Fruit fly (Drosophila melanogaster) whole organism, embryonic: Measurements from ENCODE around the gene fz4.

Experiments
- Adf1 ChIP-seq: fragments of 200-800 bp; sonication (Bioruptor generic); IDR thresholded peaks from 2 replicates; pipeline ENCODE4 v1.3.6; 2022; ENCODE audit warnings: missing biosample characterization, missing genetic modification characterization
- BEAF-32 ChIP-seq: fragments of 200-800 bp; sonication (Bioruptor generic); optimal IDR thresholded peaks from 3 replicates; lab custom pipeline; 2017; ENCODE audit warnings: missing biosample characterization, missing genetic modification characterization, mild to moderate bottlenecking, moderate library complexity, missing genetic modification reagents
- C15 ChIP-seq: fragments of 200-800 bp; sonication (Bioruptor generic); IDR thresholded peaks from 3 replicates; pipeline ENCODE4 v1.3.6; 2022; ENCODE audit warnings: missing biosample characterization, missing genetic modification characterization
- CG11723 ChIP-seq: fragments of 200-800 bp; sonication (Bioruptor generic); optimal IDR thresholded peaks from 2 replicates; lab custom pipeline; 2017; ENCODE audit warnings: missing biosample characterization, mild to moderate bottlenecking, missing genetic modification characterization
- CG12155 ChIP-seq: fragments of 200-800 bp; sonication (Bioruptor generic); optimal IDR thresholded peaks from 3 replicates; lab custom pipeline; 2016; ENCODE audit warnings: missing biosample characterization, missing genetic modification characterization
- CG12391 ChIP-seq: fragments of 200-800 bp; sonication (Bioruptor generic); optimal IDR thresholded peaks from 3 replicates; lab custom pipeline; 2018; ENCODE audit warnings: missing biosample characterization, mild to moderate bottlenecking, missing genetic modification characterization, moderate library complexity
- CG2116 ChIP-seq: fragments of 200-800 bp; sonication (Bioruptor generic); optimal IDR thresholded peaks from 3 replicates; lab custom pipeline; 2018; ENCODE audit warnings: missing biosample characterization, mild to moderate bottlenecking, missing genetic modification characterization
- CG34376 ChIP-seq: fragments of 200-800 bp; sonication (Bioruptor generic); optimal IDR thresholded peaks from 2 replicates; lab custom pipeline; 2018; ENCODE audit warnings: missing biosample characterization, mild to moderate bottlenecking, missing genetic modification characterization
- CG8388 ChIP-seq: fragments of 200-800 bp; sonication (Bioruptor generic); optimal IDR thresholded peaks from 2 replicates; lab custom pipeline; 2019; ENCODE audit warnings: missing biosample characterization, mild to moderate bottlenecking, missing genetic modification characterization, moderate library complexity
- CG9797 ChIP-seq: fragments of 200-800 bp; sonication (Bioruptor generic); optimal IDR thresholded peaks from 3 replicates; lab custom pipeline; 2018; ENCODE audit warnings: missing biosample characterization, mild to moderate bottlenecking, missing genetic modification characterization
- Dad ChIP-seq: fragments of 200-800 bp; sonication (Bioruptor generic); optimal IDR thresholded peaks from 3 replicates; lab custom pipeline; 2016; ENCODE audit warnings: missing biosample characterization, missing genetic modification characterization
- Dek ChIP-seq: fragments of 200-800 bp; sonication (Bioruptor generic); optimal IDR thresholded peaks from 3 replicates; lab custom pipeline; 2019; ENCODE audit warnings: missing biosample characterization, mild to moderate bottlenecking, missing genetic modification characterization, moderate library complexity
- Doc3 ChIP-seq: fragments of 200-800 bp; sonication (Bioruptor generic); IDR thresholded peaks from 3 replicates; pipeline ENCODE4 v1.3.6; 2022; ENCODE audit warnings: missing biosample characterization, missing genetic modification characterization; ENCODE audit not compliant: partially characterized antibody
- Drgx ChIP-seq: fragments of 200-800 bp; sonication (Bioruptor generic); IDR thresholded peaks from 2 replicates; pipeline ENCODE4 v1.3.6; 2022; ENCODE audit warnings: missing biosample characterization, missing genetic modification characterization
- GATAe ChIP-seq: fragments of 200-800 bp; sonication (Bioruptor generic); conservative IDR thresholded peaks from 2 replicates; pipeline ENCODE4 v1.3.6; 2022; ENCODE audit warnings: missing biosample characterization, missing genetic modification characterization
- Gug ChIP-seq: fragments of 200-800 bp; sonication (Bioruptor generic); IDR thresholded peaks from 4 replicates; pipeline ENCODE4 v1.3.6; 2022; ENCODE audit warnings: missing biosample characterization, missing genetic modification characterization
- Hmr ChIP-seq: fragments of 200-800 bp; sonication (Bioruptor generic); optimal IDR thresholded peaks from 3 replicates; lab custom pipeline; 2017; ENCODE audit warnings: mild to moderate bottlenecking, missing biosample characterization, missing genetic modification reagents, missing genetic modification characterization
- MBD-R2 ChIP-seq: fragments of 200-800 bp; sonication (Bioruptor generic); IDR thresholded peaks from 2 replicates; pipeline ENCODE4 v1.3.6; 2022; ENCODE audit warnings: missing biosample characterization, missing genetic modification characterization
- MTF-1 ChIP-seq: fragments of 200-800 bp; sonication (Bioruptor generic); optimal IDR thresholded peaks from 2 replicates; lab custom pipeline; 2018; ENCODE audit warnings: missing biosample characterization, mild to moderate bottlenecking, missing genetic modification characterization, borderline replicate concordance
- Scr ChIP-seq: fragments of 200-800 bp; sonication (Bioruptor generic); IDR thresholded peaks from 2 replicates; pipeline ENCODE4 v1.3.6; 2022; ENCODE audit warnings: missing biosample characterization, missing genetic modification characterization; ENCODE audit not compliant: partially characterized antibody
- Sin3A ChIP-seq: fragments of >200 bp; optimal IDR thresholded peaks from 2 replicates; lab custom pipeline; 2018
- aop ChIP-seq: fragments of 200-800 bp; sonication (Bioruptor generic); IDR thresholded peaks from 2 replicates; pipeline ENCODE4 v1.3.6; 2022; ENCODE audit warnings: missing biosample characterization, missing genetic modification characterization
- ara ChIP-seq: fragments of 200-800 bp; sonication (Bioruptor generic); IDR thresholded peaks from 2 replicates; pipeline ENCODE4 v1.3.6; 2022; ENCODE audit warnings: missing biosample characterization, missing genetic modification characterization
- ase ChIP-seq: fragments of 200-800 bp; sonication (Bioruptor generic); IDR thresholded peaks from 3 replicates; pipeline ENCODE4 v1.3.6; 2022; ENCODE audit warnings: missing biosample characterization, missing genetic modification characterization
- bcd ChIP-seq: fragments of 200-800 bp; sonication (Bioruptor generic); optimal IDR thresholded peaks from 2 replicates; lab custom pipeline; 2017; ENCODE audit warnings: missing biosample characterization, mild to moderate bottlenecking, missing genetic modification characterization
- cas ChIP-seq: fragments of 200-800 bp; sonication (Bioruptor generic); IDR thresholded peaks from 2 replicates; pipeline ENCODE4 v1.3.6; 2022; ENCODE audit warnings: missing biosample characterization, missing genetic modification characterization
- chn ChIP-seq: fragments of 200-800 bp; sonication (Bioruptor generic); optimal IDR thresholded peaks from 2 replicates; lab custom pipeline; 2016; ENCODE audit warnings: missing biosample characterization, missing genetic modification characterization
- corto ChIP-seq: fragments of 200-800 bp; sonication (Bioruptor generic); optimal IDR thresholded peaks from 2 replicates; lab custom pipeline; 2016; ENCODE audit warnings: missing biosample characterization, mild to moderate bottlenecking, missing genetic modification characterization, moderate library complexity
- dmrt99B ChIP-seq: fragments of 200-800 bp; sonication (Bioruptor generic); optimal IDR thresholded peaks from 2 replicates; lab custom pipeline; 2018; ENCODE audit warnings: missing biosample characterization, mild to moderate bottlenecking, missing genetic modification characterization, moderate library complexity
- eve ChIP-seq, 2 experiments: fragments of >200 bp; optimal IDR thresholded peaks; 2 replicates each; lab custom pipeline; 2017; ENCODE audit warnings: missing biosample characterization in 2 of 2, missing genetic modification characterization in 2 of 2
- eyg ChIP-seq: fragments of 200-800 bp; sonication (Bioruptor generic); optimal IDR thresholded peaks from 3 replicates; lab custom pipeline; 2016; ENCODE audit warnings: missing biosample characterization, missing genetic modification characterization
- gro ChIP-seq: fragments of 200-800 bp; sonication (Bioruptor generic); optimal IDR thresholded peaks from 2 replicates; lab custom pipeline; 2016; ENCODE audit warnings: missing biosample characterization, missing genetic modification characterization
- gsb-n ChIP-seq: fragments of 200-800 bp; sonication (Bioruptor generic); optimal IDR thresholded peaks from 3 replicates; lab custom pipeline; 2018; ENCODE audit warnings: missing biosample characterization, mild to moderate bottlenecking, missing genetic modification characterization
- ham ChIP-seq: fragments of 200-800 bp; sonication (Bioruptor generic); IDR thresholded peaks from 2 replicates; pipeline ENCODE4 v1.3.6; 2022; ENCODE audit warnings: missing biosample characterization, missing genetic modification characterization
- knrl ChIP-seq: fragments of 200-800 bp; sonication (Bioruptor generic); IDR thresholded peaks from 3 replicates; pipeline ENCODE4 v1.3.6; 2022; ENCODE audit warnings: missing biosample characterization, missing genetic modification characterization; ENCODE audit not compliant: partially characterized antibody
- lbe ChIP-seq: fragments of 200-800 bp; sonication (Bioruptor generic); optimal IDR thresholded peaks from 2 replicates; lab custom pipeline; 2016; ENCODE audit warnings: missing biosample characterization, mild to moderate bottlenecking, missing genetic modification characterization
- mirr ChIP-seq: fragments of 200-800 bp; sonication (Bioruptor generic); optimal IDR thresholded peaks from 3 replicates; lab custom pipeline; 2018; ENCODE audit warnings: missing biosample characterization, mild to moderate bottlenecking, missing genetic modification characterization
- nerfin-2 ChIP-seq: fragments of 200-800 bp; sonication (Bioruptor generic); IDR thresholded peaks from 2 replicates; pipeline ENCODE4 v1.3.6; 2022; ENCODE audit warnings: missing biosample characterization, missing genetic modification characterization; ENCODE audit not compliant: partially characterized antibody
- onecut ChIP-seq: fragments of 200-800 bp; sonication (Bioruptor generic); IDR thresholded peaks from 2 replicates; pipeline ENCODE4 v1.3.6; 2022; ENCODE audit warnings: missing biosample characterization, missing genetic modification characterization
- pfk ChIP-seq: fragments of 200-800 bp; sonication (Bioruptor generic); optimal IDR thresholded peaks from 2 replicates; lab custom pipeline; 2018; ENCODE audit warnings: missing biosample characterization, mild to moderate bottlenecking, missing genetic modification characterization, moderate library complexity
- row ChIP-seq: fragments of 200-800 bp; sonication (Bioruptor generic); IDR thresholded peaks from 3 replicates; pipeline ENCODE4 v1.3.6; 2022; ENCODE audit warnings: missing biosample characterization, missing genetic modification characterization
- sens-2 ChIP-seq: fragments of 200-800 bp; sonication (Bioruptor generic); IDR thresholded peaks from 2 replicates; pipeline ENCODE4 v1.3.6; 2022; ENCODE audit warnings: missing biosample characterization, missing genetic modification characterization
- stc ChIP-seq: fragments of 200-800 bp; sonication (Bioruptor generic); IDR thresholded peaks from 2 replicates; pipeline ENCODE4 v1.3.6; 2022; ENCODE audit warnings: missing biosample characterization, missing genetic modification characterization
- stwl ChIP-seq: fragments of 200-800 bp; sonication (Bioruptor generic); optimal IDR thresholded peaks from 3 replicates; lab custom pipeline; 2018; ENCODE audit warnings: missing biosample characterization, mild to moderate bottlenecking, missing genetic modification characterization, moderate library complexity
- tin ChIP-seq: fragments of 200-800 bp; sonication (Bioruptor generic); optimal IDR thresholded peaks from 3 replicates; lab custom pipeline; 2016; ENCODE audit warnings: missing biosample characterization, missing genetic modification characterization
- trh ChIP-seq: fragments of 200-800 bp; sonication (Bioruptor generic); optimal IDR thresholded peaks from 2 replicates; lab custom pipeline; 2016; ENCODE audit warnings: missing biosample characterization, missing genetic modification characterization
- tup ChIP-seq: fragments of 200-800 bp; sonication (Bioruptor generic); optimal IDR thresholded peaks from 2 replicates; lab custom pipeline; 2016; ENCODE audit warnings: missing biosample characterization, mild to moderate bottlenecking, missing genetic modification characterization, moderate library complexity
- usp ChIP-seq: fragments of >200 bp; optimal IDR thresholded peaks from 2 replicates; lab custom pipeline; 2017; ENCODE audit warnings: missing biosample characterization, missing genetic modification characterization
- vfl ChIP-seq: fragments of 200-800 bp; sonication (Bioruptor generic); optimal IDR thresholded peaks from 2 replicates; lab custom pipeline; 2016; ENCODE audit warnings: missing biosample characterization, missing genetic modification characterization

Gene fz4

DNA sequence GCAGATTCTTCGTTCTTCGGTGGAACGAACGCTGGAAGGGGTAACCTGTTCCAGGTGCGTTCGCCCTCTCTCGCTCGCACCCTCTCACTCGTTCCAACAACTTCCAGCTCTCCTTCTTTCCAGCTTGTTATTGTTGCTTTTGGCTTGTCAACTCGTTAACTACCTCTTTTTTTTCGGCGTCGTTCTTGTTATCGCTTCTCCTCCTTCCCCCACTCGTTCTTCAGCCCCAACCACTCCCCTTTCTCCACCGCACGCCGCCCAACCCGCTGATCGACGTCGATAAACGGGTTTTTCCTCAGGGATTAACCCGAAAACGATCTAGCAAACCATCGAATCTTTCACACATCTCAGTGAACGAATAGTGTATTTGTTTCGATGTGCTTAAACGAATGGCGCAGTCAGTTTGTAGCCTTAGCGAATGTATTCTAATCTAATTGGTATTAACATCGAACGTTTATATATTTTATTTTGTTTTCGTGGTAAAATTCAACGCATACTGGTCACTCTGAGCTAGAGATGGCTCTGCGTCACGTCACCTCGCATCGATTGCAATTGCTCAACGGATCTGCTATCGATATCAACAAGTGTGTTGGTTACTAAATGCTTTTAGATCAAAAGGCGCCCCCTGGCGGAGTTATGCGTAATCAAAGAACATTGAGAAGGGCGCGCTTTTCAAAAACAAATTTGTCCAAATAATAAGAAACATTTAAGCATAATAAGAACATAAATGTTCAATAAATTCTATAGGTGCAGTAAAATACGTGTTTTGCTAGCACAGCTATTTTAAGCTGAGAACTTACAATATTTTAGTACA lies at the start of gene fz4 (continued):
- peak; percentile 17 for TF ChIP-seq mirr
- TF ChIP-seq CG8388 (GFP tag; lab: Kevin White, UChicago), result no peak
- TF ChIP-seq GATAe, result peak; percentile 64; the same call in 1 of the 2 replicates
- peak; percentile 53; the same call in 2 of the 3 replicates for TF ChIP-seq Doc3 (GFP tag; lab: Robert Waterston, UW)
- peak; percentile 80 for TF ChIP-seq Scr (GFP tag; lab: Robert Waterston, UW)
- TF ChIP-seq eve (GFP tag; optimal IDR thresholded peaks at IDR 0.05; lab: Kevin White, UChicago), result no peak
- TF ChIP-seq knrl (GFP tag; lab: Robert Waterston, UW), result peak; percentile 76
- TF ChIP-seq nerfin-2, result peak; percentile 56
- TF ChIP-seq pfk (GFP tag; lab: Kevin White, UChicago), result no peak
- TF ChIP-seq CG34376, result peak; percentile 46
- TF ChIP-seq CG11723 (GFP tag; lab: Kevin White, UChicago), result no peak
- no peak for TF ChIP-seq Drgx (GFP tag; lab: Robert Waterston, UW)
- TF ChIP-seq chn (GFP tag; lab: Kevin White, UChicago), result no peak
- TF ChIP-seq CG2116 (GFP tag; lab: Kevin White, UChicago), result peak; percentile 65
- no peak for TF ChIP-seq vfl (GFP tag; lab: Kevin White, UChicago)
- no peak for TF ChIP-seq Dad (GFP tag; lab: Kevin White, UChicago)
- TF ChIP-seq CG12391, result peak; percentile 5
- peak; percentile 45 for TF ChIP-seq gro (GFP tag; lab: Kevin White, UChicago)
- no peak for TF ChIP-seq lbe (GFP tag; lab: Kevin White, UChicago)
- TF ChIP-seq corto (GFP tag; lab: Kevin White, UChicago), result peak; percentile 8
- TF ChIP-seq stc (GFP tag; lab: Robert Waterston, UW), result no peak
- TF ChIP-seq ara, result no peak
- no peak for TF ChIP-seq eyg (GFP tag; lab: Kevin White, UChicago)
- TF ChIP-seq Sin3A (lab: Kevin White, UChicago), result peak; percentile 63
- peak; percentile 46; the same call in 1 of the 3 replicates for TF ChIP-seq row (GFP tag; lab: Robert Waterston, UW)
- no peak; the same call in 3 of the 4 replicates for TF ChIP-seq Gug
- TF ChIP-seq CG12155 (GFP tag; lab: Kevin White, UChicago), result peak; percentile 54
- TF ChIP-seq ase (GFP tag; lab: Robert Waterston, UW), result no peak
- peak; percentile 13 for TF ChIP-seq bcd (GFP tag; lab: Kevin White, UChicago)
- TF ChIP-seq cas (GFP tag; lab: Robert Waterston, UW), result no peak
- 0 out of 2 replicates have a peak, but pooled peaks have one; percentile 17 for TF ChIP-seq onecut (GFP tag; lab: Robert Waterston, UW)
- TF ChIP-seq CG9797, result peak; percentile 69
- no peak for TF ChIP-seq gsb-n
- TF ChIP-seq MBD-R2 (GFP tag; lab: Robert Waterston, UW), result peak; percentile 34; the same call in 1 of the 2 replicates
- TF ChIP-seq usp (GFP tag; lab: Kevin White, UChicago), result no peak
- TF ChIP-seq MTF-1 (GFP tag; lab: Kevin White, UChicago), result no peak
- TF ChIP-seq dmrt99B (tag; lab: Kevin White, UChicago), result no peak
- no peak for TF ChIP-seq sens-2 (GFP tag; lab: Robert Waterston, UW)
- TF ChIP-seq Dek (tag; lab: Kevin White, UChicago), result no peak
- TF ChIP-seq Adf1, result peak; percentile 61; the same call in 1 of the 2 replicates
- peak; percentile 58 for TF ChIP-seq stwl
- TF ChIP-seq ham (GFP tag; lab: Robert Waterston, UW), result no peak
- peak; percentile 23 for TF ChIP-seq Hmr
- no peak for TF ChIP-seq tup (GFP tag; lab: Kevin White, UChicago)
- no peak for TF ChIP-seq trh (GFP tag; lab: Kevin White, UChicago)
- no peak for TF ChIP-seq tin (GFP tag; lab: Kevin White, UChicago)
- TF ChIP-seq C15 (GFP tag; lab: Robert Waterston, UW), result no peak
- TF ChIP-seq BEAF-32, result peak; percentile 78
- no peak for TF ChIP-seq aop (GFP tag; lab: Robert Waterston, UW)
